Fruit fly (Drosophila melanogaster) whole organism, wandering third instar larva: Measurements from ENCODE around the gene Srlp.

Experiments
- Abd-B ChIP-seq: fragments of >200 bp; optimal IDR thresholded peaks from 2 replicates; lab custom pipeline; 2017; ENCODE audit warnings: missing biosample characterization, missing genetic modification characterization
- CrebA ChIP-seq: fragments of 200-800 bp; sonication (Bioruptor generic); optimal IDR thresholded peaks from 2 replicates; lab custom pipeline; 2016; ENCODE audit warnings: missing biosample characterization, mild to moderate bottlenecking, missing genetic modification characterization, borderline replicate concordance
- Dif ChIP-seq: fragments of 200-275, 200-300 bp; sonication (Bioruptor generic); optimal IDR thresholded peaks from 2 replicates; lab custom pipeline; 2018; ENCODE audit warnings: missing biosample characterization, missing genetic modification characterization; ENCODE audit not compliant: partially characterized antibody
- GATAd ChIP-seq: sonication (Bioruptor generic); optimal IDR thresholded peaks from 2 replicates; lab custom pipeline; 2016; ENCODE audit warnings: missing biosample characterization, missing genetic modification characterization
- Sp1 ChIP-seq: fragments of 200-800 bp; sonication (Bioruptor generic); optimal IDR thresholded peaks from 3 replicates; lab custom pipeline; 2019; ENCODE audit warnings: missing biosample characterization, mild to moderate bottlenecking, missing genetic modification characterization, moderate library complexity
- Vsx2 ChIP-seq: fragments of 200-300, 225-300 bp; sonication (Bioruptor generic); optimal IDR thresholded peaks from 2 replicates; lab custom pipeline; 2018; ENCODE audit warnings: missing biosample characterization, missing genetic modification characterization; ENCODE audit not compliant: partially characterized antibody
- dl ChIP-seq, 2 experiments: fragments of 175-275, 200-275 bp in 1 of 2; fragments of 200-275 bp in 1 of 2; sonication (Bioruptor generic); optimal IDR thresholded peaks; lab custom pipeline; 2018; ENCODE audit warnings: mild to moderate bottlenecking in 2 of 2, missing biosample characterization in 2 of 2, missing genetic modification characterization in 2 of 2, moderate library complexity in 2 of 2; ENCODE audit not compliant: partially characterized antibody in 2 of 2, insufficient read depth in 1 of 2
- lola ChIP-seq: fragments of >200 bp; optimal IDR thresholded peaks from 2 replicates; lab custom pipeline; 2017; ENCODE audit warnings: missing biosample characterization, missing genetic modification characterization
- pan ChIP-seq: fragments of >200 bp; optimal IDR thresholded peaks from 2 replicates; lab custom pipeline; 2017
- psq ChIP-seq: fragments of 200-800 bp; sonication (Bioruptor generic); optimal IDR thresholded peaks from 3 replicates; lab custom pipeline; 2017; ENCODE audit warnings: missing biosample characterization, mild to moderate bottlenecking, missing genetic modification characterization, moderate library complexity
- sage ChIP-seq: fragments of 200-800 bp; sonication (Bioruptor generic); optimal IDR thresholded peaks from 2 replicates; lab custom pipeline; 2016; ENCODE audit warnings: missing biosample characterization, mild to moderate bottlenecking, missing genetic modification characterization
- usp ChIP-seq: fragments of >200 bp; optimal IDR thresholded peaks from 2 replicates; lab custom pipeline; 2017; ENCODE audit warnings: missing biosample characterization, missing genetic modification characterization
- woc ChIP-seq: sonication (Bioruptor generic); optimal IDR thresholded peaks from 2 replicates; lab custom pipeline; 2016; ENCODE audit warnings: missing biosample characterization, mild to moderate bottlenecking, missing genetic modification characterization

- TF ChIP-seq GATAd (GFP tag; lab: Kevin White, UChicago) = no peak
- TF ChIP-seq woc (GFP tag; lab: Kevin White, UChicago) = no peak
- no peak for TF ChIP-seq CrebA (GFP tag; lab: Kevin White, UChicago)
- no peak for TF ChIP-seq lola (GFP tag; lab: Kevin White, UChicago)
- no peak for TF ChIP-seq dl (GFP tag; optimal IDR thresholded peaks at IDR 0.05; lab: Kevin White, UChicago; ENCODE audit: insufficient read depth in 1 of 2, partially characterized antibody in 2 of 2)
- no peak for TF ChIP-seq Sp1 (GFP tag; lab: Kevin White, UChicago)
- no peak for TF ChIP-seq psq (GFP tag; lab: Kevin White, UChicago)
- TF ChIP-seq sage (GFP tag; lab: Kevin White, UChicago) = no peak
- no peak for TF ChIP-seq pan (lab: Kevin White, UChicago)
- no peak for TF ChIP-seq usp (GFP tag; lab: Kevin White, UChicago)
- TF ChIP-seq Dif (GFP tag; lab: Kevin White, UChicago) = no peak
- no peak for TF ChIP-seq Abd-B (GFP tag; lab: Kevin White, UChicago)
- TF ChIP-seq Vsx2 = no peak
Measured at dm6 chr3R:12447353-12447752, 13.5 kb downstream of the Srlp start, which contains the start of gene vrs.
